Fruit fly (Drosophila melanogaster) whole organism, adult: Measurements from ENCODE around the gene stg1.

Experiments
- CG11617 ChIP-seq: fragments of 200-800 bp; sonication (Bioruptor generic); optimal IDR thresholded peaks from 2 replicates; lab custom pipeline; 2017; ENCODE audit warnings: mild to moderate bottlenecking, missing biosample characterization, missing genetic modification reagents, missing genetic modification characterization
- CG12768 ChIP-seq: fragments of 200-800 bp; sonication (Bioruptor generic); optimal IDR thresholded peaks from 2 replicates; lab custom pipeline; 2017; ENCODE audit warnings: missing biosample characterization, missing genetic modification characterization, mild to moderate bottlenecking, moderate library complexity, missing genetic modification reagents
- CG14711 ChIP-seq: fragments of 200-800 bp; sonication (Bioruptor generic); optimal IDR thresholded peaks from 2 replicates; lab custom pipeline; 2018; ENCODE audit warnings: missing biosample characterization, mild to moderate bottlenecking, missing genetic modification characterization, moderate library complexity
- CG1620 ChIP-seq: fragments of 200-800 bp; sonication (Bioruptor generic); optimal IDR thresholded peaks from 2 replicates; lab custom pipeline; 2016; ENCODE audit warnings: missing biosample characterization, missing genetic modification characterization
- CG33017 ChIP-seq: fragments of 200-800 bp; sonication (Bioruptor generic); optimal IDR thresholded peaks from 2 replicates; lab custom pipeline; 2018; ENCODE audit warnings: missing biosample characterization, mild to moderate bottlenecking, missing genetic modification characterization, moderate library complexity
- CG5204 ChIP-seq: fragments of 200-800 bp; sonication (Bioruptor generic); optimal IDR thresholded peaks from 2 replicates; lab custom pipeline; 2016; ENCODE audit warnings: missing biosample characterization, missing genetic modification characterization
- CG7045 ChIP-seq: fragments of 200-800 bp; sonication (Bioruptor generic); optimal IDR thresholded peaks from 2 replicates; lab custom pipeline; 2017; ENCODE audit warnings: missing biosample characterization, mild to moderate bottlenecking, missing genetic modification characterization
- CG7101 ChIP-seq: fragments of 200-800 bp; sonication (Bioruptor generic); optimal IDR thresholded peaks from 2 replicates; lab custom pipeline; 2018; ENCODE audit warnings: missing biosample characterization, mild to moderate bottlenecking, missing genetic modification characterization, moderate library complexity
- Clk ChIP-seq: fragments of 200-800 bp; sonication (Bioruptor generic); optimal IDR thresholded peaks from 2 replicates; lab custom pipeline; 2017; ENCODE audit warnings: missing biosample characterization, missing genetic modification characterization
- Crg-1 ChIP-seq: fragments of 200-800 bp; sonication (Bioruptor generic); optimal IDR thresholded peaks from 2 replicates; lab custom pipeline; 2016; ENCODE audit warnings: missing biosample characterization, missing genetic modification characterization
- Hr96 ChIP-seq: fragments of 200-800 bp; sonication (Bioruptor generic); optimal IDR thresholded peaks from 2 replicates; lab custom pipeline; 2016; ENCODE audit warnings: missing biosample characterization, missing genetic modification characterization
- Mnt ChIP-seq: fragments of 200-800 bp; sonication (Bioruptor generic); optimal IDR thresholded peaks from 2 replicates; lab custom pipeline; 2016; ENCODE audit warnings: missing biosample characterization, mild to moderate bottlenecking, missing genetic modification characterization
- bab1 ChIP-seq: fragments of 200-800 bp; sonication (Bioruptor generic); optimal IDR thresholded peaks from 3 replicates; lab custom pipeline; 2019; ENCODE audit warnings: missing biosample characterization, mild to moderate bottlenecking, missing genetic modification characterization, moderate library complexity
- cic ChIP-seq: fragments of 200-800 bp; sonication (Bioruptor generic); optimal IDR thresholded peaks from 2 replicates; lab custom pipeline; 2017; ENCODE audit warnings: missing biosample characterization, mild to moderate bottlenecking, missing genetic modification characterization, moderate library complexity
- cnc ChIP-seq, 2 experiments: fragments of >200 bp; optimal IDR thresholded peaks; 2 replicates each; lab custom pipeline; 2017
- kay ChIP-seq: fragments of 200-800 bp; sonication (Bioruptor generic); peaks from one replicate; lab custom pipeline; 2016; ENCODE audit warnings: missing biosample characterization, missing genetic modification characterization, borderline replicate concordance
- ovo ChIP-seq: fragments of 200-800 bp; sonication (Bioruptor generic); optimal IDR thresholded peaks from 2 replicates; lab custom pipeline; 2016; ENCODE audit warnings: missing biosample characterization, missing genetic modification characterization
- pad ChIP-seq: fragments of 200-800 bp; sonication (Bioruptor generic); optimal IDR thresholded peaks from 3 replicates; lab custom pipeline; 2017; ENCODE audit warnings: missing biosample characterization, missing genetic modification characterization, mild to moderate bottlenecking, moderate library complexity, missing genetic modification reagents
- tj ChIP-seq: fragments of 200-800 bp; sonication (Bioruptor generic); optimal IDR thresholded peaks from 3 replicates; lab custom pipeline; 2017; ENCODE audit warnings: missing biosample characterization, mild to moderate bottlenecking, missing genetic modification characterization, moderate library complexity
- toe ChIP-seq: fragments of 200-800 bp; sonication (Bioruptor generic); optimal IDR thresholded peaks from 2 replicates; lab custom pipeline; 2016; ENCODE audit warnings: missing biosample characterization, missing genetic modification characterization

The stg1 gene

DNA sequence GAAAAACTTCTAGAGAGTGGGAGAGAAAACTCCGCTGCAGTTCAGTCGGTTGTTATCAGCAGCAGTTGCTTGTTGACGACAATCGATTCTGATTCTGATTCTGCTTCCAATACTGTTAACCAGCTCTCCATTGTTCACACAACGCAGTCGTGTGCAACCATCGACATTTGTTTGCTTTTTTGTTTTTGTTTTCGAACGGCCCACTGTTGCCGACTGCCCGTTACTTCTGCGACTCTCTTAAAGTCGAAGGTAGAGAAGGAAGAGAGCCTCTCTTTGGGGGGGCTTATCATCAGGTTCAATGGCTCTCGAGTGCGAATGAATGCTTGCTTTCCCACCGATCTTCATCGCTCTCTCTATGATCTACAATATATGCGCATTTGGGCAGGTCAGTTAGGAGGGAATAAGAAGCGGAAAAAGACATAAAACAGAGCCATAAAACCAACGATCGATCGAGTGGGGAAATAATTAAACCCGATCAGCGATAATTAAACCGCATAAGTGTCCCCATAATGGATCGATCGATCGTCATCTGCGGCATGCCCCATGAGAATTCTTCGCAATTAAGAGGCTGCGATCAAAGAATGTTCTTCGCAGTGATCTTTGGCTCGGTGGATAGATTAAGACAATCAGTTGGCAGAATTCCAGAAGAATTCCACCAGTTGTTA is 21.8 kb upstream of the stg1 start:
- TF ChIP-seq Mnt (GFP tag; lab: Kevin White, UChicago) (peak; percentile 9), bab1 (GFP tag; lab: Kevin White, UChicago) (no peak), Hr96 (no peak), tj (peak; percentile 18), kay (GFP tag; lab: Kevin White, UChicago) (no peak), CG12768 (GFP tag; lab: Kevin White, UChicago) (no peak), Clk (GFP tag; lab: Kevin White, UChicago) (no peak), toe (GFP tag; lab: Kevin White, UChicago) (no peak), cic (GFP tag; lab: Kevin White, UChicago) (peak; percentile 20), CG33017 (tag; lab: Kevin White, UChicago) (no peak), CG7101 (tag; lab: Kevin White, UChicago) (no peak), ovo (GFP tag; lab: Kevin White, UChicago) (peak; percentile 83), pad (peak; percentile 38)

DNA sequence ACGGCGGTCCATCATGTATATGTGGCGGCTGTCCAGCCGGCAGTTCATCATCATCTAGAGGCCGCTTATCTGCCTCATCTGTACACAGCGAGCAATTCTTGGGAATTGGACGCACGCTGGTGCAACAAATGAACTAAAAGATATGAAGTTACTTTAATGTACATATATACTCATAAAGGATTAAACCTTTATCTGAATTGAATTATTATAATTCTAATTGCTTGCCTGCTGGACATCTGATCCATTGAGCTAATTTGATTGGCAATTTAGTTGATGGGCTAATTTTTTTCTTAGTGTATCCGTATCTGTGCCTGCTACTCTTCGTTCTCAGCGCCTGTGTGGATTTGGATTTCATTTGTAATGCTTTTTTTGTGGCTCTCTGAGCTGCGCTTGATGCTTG is 20.7 kb upstream of the stg1 start:
- TF ChIP-seq CG7045: peak; percentile 6
- no peak for TF ChIP-seq cnc (optimal IDR thresholded peaks at IDR 0.05; lab: Kevin White, UChicago)
- peak; percentile 17 for TF ChIP-seq CG14711
- TF ChIP-seq Mnt (GFP tag; lab: Kevin White, UChicago): no peak

DNA sequence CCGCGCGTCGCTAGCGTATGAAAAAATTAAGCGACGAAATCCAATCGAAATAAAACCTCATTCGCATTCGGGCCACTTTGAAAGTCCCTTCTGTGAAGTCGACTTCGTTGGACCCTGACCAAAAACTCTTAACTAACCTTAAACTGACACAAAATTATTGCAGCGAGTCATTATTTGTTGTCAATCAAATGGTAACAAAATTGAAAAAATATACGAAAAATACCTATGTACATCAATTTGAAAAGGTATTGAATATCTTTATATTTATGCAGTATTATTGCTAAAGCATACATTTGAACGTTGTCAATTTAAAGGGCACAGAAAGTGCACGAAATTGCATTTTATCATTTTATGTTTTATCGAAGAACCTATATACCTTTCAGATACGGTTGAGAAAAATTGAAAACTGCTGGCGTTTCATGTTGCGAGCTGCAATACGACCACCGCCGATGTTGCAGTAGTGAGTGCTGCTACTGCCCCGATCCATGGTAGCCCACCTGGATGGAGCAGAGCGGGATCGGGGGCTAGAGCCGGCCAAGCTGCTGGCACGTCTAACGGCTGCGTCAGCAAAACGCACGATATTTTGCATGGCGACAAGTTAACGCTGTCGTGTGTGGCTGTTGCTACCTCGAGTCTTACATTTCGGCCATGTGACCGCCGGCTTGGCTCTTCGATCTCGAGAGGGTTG is 19.9 kb upstream of the stg1 start:
- TF ChIP-seq CG14711: no peak
- no peak for TF ChIP-seq cnc (optimal IDR thresholded peaks at IDR 0.05; lab: Kevin White, UChicago)
- no peak for TF ChIP-seq Hr96
- no peak for TF ChIP-seq CG33017 (tag; lab: Kevin White, UChicago)
- TF ChIP-seq toe (GFP tag; lab: Kevin White, UChicago): no peak
- TF ChIP-seq Crg-1: no peak
- peak; percentile 98 for TF ChIP-seq tj
- TF ChIP-seq ovo (GFP tag; lab: Kevin White, UChicago): no peak

DNA sequence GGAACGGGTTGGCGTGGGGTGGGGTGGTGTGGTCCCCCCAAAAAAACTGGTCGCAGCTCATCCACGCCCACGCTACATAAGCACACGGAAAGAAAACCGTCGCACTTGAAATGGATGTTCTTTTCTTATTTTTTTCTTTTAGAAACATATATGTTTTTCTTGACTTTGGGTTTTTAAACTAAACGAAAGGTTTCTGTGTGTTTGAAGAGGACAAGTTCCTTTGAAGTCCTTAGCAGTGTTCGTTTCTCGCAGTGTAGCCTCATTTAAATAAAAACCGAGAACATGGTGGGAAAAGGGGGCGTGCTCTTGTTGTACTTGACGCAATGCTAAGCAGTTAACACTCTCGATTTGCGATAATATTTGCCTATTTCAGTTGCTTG is 19.3 kb upstream of the stg1 start:
- TF ChIP-seq CG7045 (no peak), Crg-1 (no peak), CG12768 (GFP tag; lab: Kevin White, UChicago) (no peak), Mnt (GFP tag; lab: Kevin White, UChicago) (no peak), CG33017 (tag; lab: Kevin White, UChicago) (no peak), cic (GFP tag; lab: Kevin White, UChicago) (no peak), ovo (GFP tag; lab: Kevin White, UChicago) (no peak), kay (GFP tag; lab: Kevin White, UChicago) (no peak), toe (GFP tag; lab: Kevin White, UChicago) (no peak), Clk (GFP tag; lab: Kevin White, UChicago) (no peak), CG11617 (no peak), CG14711 (peak; percentile 14), Hr96 (no peak), bab1 (GFP tag; lab: Kevin White, UChicago) (peak; percentile 57), cnc (optimal IDR thresholded peaks at IDR 0.05; lab: Kevin White, UChicago) (no peak), CG5204 (GFP tag; lab: Kevin White, UChicago) (no peak), pad (no peak), CG1620 (GFP tag; lab: Kevin White, UChicago) (peak; percentile 31), tj (no peak), CG7101 (tag; lab: Kevin White, UChicago) (no peak)

DNA sequence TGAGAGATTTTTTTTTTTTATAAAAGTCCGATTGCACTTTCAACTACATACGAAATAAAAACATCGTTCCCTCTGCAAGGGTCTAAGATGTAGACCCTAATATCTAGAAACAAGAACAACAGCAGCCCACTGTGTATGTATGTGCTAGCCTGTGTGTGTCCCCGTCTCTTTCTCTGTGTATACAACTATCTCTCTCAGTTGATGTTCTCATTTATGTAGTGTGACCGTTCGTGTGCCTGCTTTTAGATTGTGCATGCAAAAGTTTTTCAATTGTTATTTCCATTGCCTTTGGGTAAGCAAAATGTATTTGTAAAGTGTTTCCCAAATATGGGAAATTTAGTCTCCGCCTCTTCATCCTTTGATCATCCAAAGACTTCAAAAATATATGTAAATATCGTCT is 13.3 kb upstream of the stg1 start:
- no peak for TF ChIP-seq toe (GFP tag; lab: Kevin White, UChicago)
- no peak for TF ChIP-seq tj
- no peak for TF ChIP-seq CG1620 (GFP tag; lab: Kevin White, UChicago)
- TF ChIP-seq bab1 (GFP tag; lab: Kevin White, UChicago): no peak
- TF ChIP-seq ovo (GFP tag; lab: Kevin White, UChicago): no peak
- TF ChIP-seq cnc (optimal IDR thresholded peaks at IDR 0.05; lab: Kevin White, UChicago): no peak

DNA sequence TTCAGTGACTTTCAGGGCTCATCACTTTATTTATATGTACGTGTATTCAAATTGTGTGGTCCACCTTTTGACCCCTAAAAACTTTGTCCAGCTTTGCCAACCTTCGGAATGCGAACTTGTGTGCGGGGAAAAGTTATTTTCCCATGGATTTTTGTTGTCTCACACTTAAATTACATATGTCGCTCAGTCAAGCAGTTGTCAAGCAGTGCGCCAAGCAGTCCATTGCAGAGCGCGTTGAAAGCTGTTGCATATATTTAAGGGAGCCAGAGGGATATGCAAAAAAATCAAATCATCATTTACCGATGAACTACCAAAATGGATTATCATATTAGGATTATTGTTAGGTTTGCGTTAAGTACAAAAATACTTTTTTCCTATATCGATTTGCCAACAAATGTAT is 10.4 kb upstream of the stg1 start:
- TF ChIP-seq CG1620 (GFP tag; lab: Kevin White, UChicago) (no peak), tj (no peak), CG12768 (GFP tag; lab: Kevin White, UChicago) (no peak), Hr96 (no peak), CG14711 (no peak), bab1 (GFP tag; lab: Kevin White, UChicago) (no peak)

DNA sequence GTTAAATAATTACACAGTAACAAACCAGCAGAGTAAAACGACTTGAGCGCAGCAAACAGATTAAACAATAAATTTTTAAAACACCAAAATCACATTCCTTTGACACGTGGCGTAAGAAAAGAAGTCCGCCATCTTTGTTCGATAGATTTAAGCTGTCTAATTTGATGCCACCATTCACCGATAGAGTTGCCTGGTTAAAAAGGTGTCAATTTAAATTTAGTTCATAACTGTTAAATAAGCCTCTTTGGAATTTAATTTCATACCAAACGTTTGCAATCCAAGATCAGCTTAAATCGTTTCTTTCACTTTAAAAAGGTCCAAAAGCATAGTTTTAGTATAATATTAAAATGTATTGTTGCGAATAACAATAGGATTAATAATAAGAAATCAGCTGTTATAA is 8.5 kb downstream of the stg1 start, which contains the start of gene CG15446:
TSS of gene CG15446 (minus strand) at position 101 of the 400 bp plus-strand sequence.
- no peak for TF ChIP-seq CG12768 (GFP tag; lab: Kevin White, UChicago)
- TF ChIP-seq Clk (GFP tag; lab: Kevin White, UChicago): no peak
- no peak for TF ChIP-seq CG7101 (tag; lab: Kevin White, UChicago)
- TF ChIP-seq CG1620 (GFP tag; lab: Kevin White, UChicago): no peak
- TF ChIP-seq CG33017 (tag; lab: Kevin White, UChicago): no peak
- no peak for TF ChIP-seq cic (GFP tag; lab: Kevin White, UChicago)
